Worm (Caenorhabditis elegans): ENCODE measurements around the gene tag-89.

tag-89 gene

DNA sequence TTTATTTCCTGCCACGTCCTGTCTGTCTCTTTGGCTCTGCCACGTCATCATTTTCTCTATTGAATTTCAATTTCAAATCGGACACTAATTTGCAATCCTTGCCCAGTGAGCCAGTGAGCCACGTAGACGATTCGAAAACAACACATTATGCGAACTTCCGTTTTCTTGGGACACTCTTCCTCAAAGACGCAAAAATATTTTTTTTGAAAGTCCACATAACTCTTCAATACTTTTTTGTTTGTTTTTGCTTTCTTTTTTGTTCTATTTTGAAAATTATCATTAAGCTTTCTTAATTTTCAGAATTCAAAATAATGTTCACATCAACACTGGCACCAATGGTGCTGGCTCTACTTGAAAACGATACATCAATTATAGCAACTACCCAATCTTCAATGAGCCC lies at the start of gene tag-89:
tag-89 (plus strand) TSS at position 301 of the 400 bp plus-strand sequence.
- TF ChIP-seq B0310.2 (tag; optimal IDR thresholded peaks at IDR 0.05) (no peak), tbx-11 (GFP tag; IDR thresholded peaks at IDR 0.05) (no peak), hnd-1 (tag; optimal IDR thresholded peaks at IDR 0.05) (no peak), ceh-36 (tag; optimal IDR thresholded peaks at IDR 0.05) (no peak), sea-1 (GFP tag; conservative IDR thresholded peaks at IDR 0.05) (no peak), pes-1 (GFP tag; IDR thresholded peaks at IDR 0.05) (no peak), flt-1 (GFP tag; IDR thresholded peaks at IDR 0.05) (no peak), tbx-37 (GFP tag; conservative IDR thresholded peaks at IDR 0.05) (no peak), hmbx-1 (tag; optimal IDR thresholded peaks at IDR 0.05) (no peak), hmg-4 (GFP tag; optimal IDR thresholded peaks at IDR 0.05) (no peak), ets-7 (tag; optimal IDR thresholded peaks at IDR 0.05) (no peak), F13C5.2 (tag; optimal IDR thresholded peaks at IDR 0.05) (no peak), scrt-1 (GFP tag; IDR thresholded peaks at IDR 0.05) (no peak)

- no peak for TF ChIP-seq B0310.2 (tag; optimal IDR thresholded peaks at IDR 0.05)
- TF ChIP-seq flt-1 (GFP tag; IDR thresholded peaks at IDR 0.05) = no peak
- no peak for TF ChIP-seq F13C5.2 (tag; optimal IDR thresholded peaks at IDR 0.05)
- TF ChIP-seq hmg-4 (GFP tag; optimal IDR thresholded peaks at IDR 0.05) = no peak
- TF ChIP-seq ceh-36 (tag; optimal IDR thresholded peaks at IDR 0.05) = no peak
- no peak for TF ChIP-seq tbx-37 (GFP tag; conservative IDR thresholded peaks at IDR 0.05)
- no peak for TF ChIP-seq pes-1 (GFP tag; IDR thresholded peaks at IDR 0.05)
- no peak for TF ChIP-seq ets-7 (tag; optimal IDR thresholded peaks at IDR 0.05)
- no peak for TF ChIP-seq tbx-11 (GFP tag; IDR thresholded peaks at IDR 0.05)
- TF ChIP-seq tra-4 (tag; optimal IDR thresholded peaks at IDR 0.05) = no peak
- no peak for TF ChIP-seq ama-1 (optimal IDR thresholded peaks at IDR 0.05)
- TF ChIP-seq hmbx-1 (tag; optimal IDR thresholded peaks at IDR 0.05) = no peak
- no peak for TF ChIP-seq aly-1 (tag; optimal IDR thresholded peaks at IDR 0.05)
- TF ChIP-seq sea-1 (GFP tag; conservative IDR thresholded peaks at IDR 0.05) = no peak
Measured at ce11 chrIV:11347275-11347674, 47.1 kb upstream of the tag-89 start.

DNA sequence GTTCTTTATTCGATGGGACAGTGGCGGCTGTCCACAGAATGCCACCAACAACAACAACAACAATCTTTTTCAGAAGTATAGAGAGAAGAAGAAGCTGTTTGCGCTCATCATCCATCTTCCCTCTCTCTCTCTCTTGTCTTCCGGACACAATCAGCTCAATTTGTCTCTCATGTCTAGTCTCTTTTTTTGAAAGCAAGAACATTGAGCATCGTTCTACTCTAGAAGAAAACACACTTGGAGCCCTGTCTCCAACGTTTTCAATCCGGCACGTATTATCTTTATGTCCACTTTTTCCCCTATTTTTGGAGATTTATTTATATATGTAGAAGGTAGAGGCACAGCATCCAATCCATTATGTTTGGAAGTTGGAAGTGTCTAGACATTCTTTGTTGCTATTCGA lies 45.5 kb upstream of the tag-89 start:
- TF ChIP-seq scrt-1 (GFP tag; IDR thresholded peaks at IDR 0.05) = no peak
- TF ChIP-seq hmg-4 (GFP tag; optimal IDR thresholded peaks at IDR 0.05) = no peak
- no peak for TF ChIP-seq ama-1 (optimal IDR thresholded peaks at IDR 0.05)
- no peak for TF ChIP-seq pes-1 (GFP tag; IDR thresholded peaks at IDR 0.05)
- no peak for TF ChIP-seq B0310.2 (tag; optimal IDR thresholded peaks at IDR 0.05)
- TF ChIP-seq hnd-1 (tag; optimal IDR thresholded peaks at IDR 0.05) = no peak
- TF ChIP-seq tbx-11 (GFP tag; IDR thresholded peaks at IDR 0.05) = no peak
- no peak for TF ChIP-seq tbx-37 (GFP tag; conservative IDR thresholded peaks at IDR 0.05)
- no peak for TF ChIP-seq flt-1 (GFP tag; IDR thresholded peaks at IDR 0.05)
- no peak for TF ChIP-seq tra-4 (tag; optimal IDR thresholded peaks at IDR 0.05)
- TF ChIP-seq sea-1 (GFP tag; conservative IDR thresholded peaks at IDR 0.05) = no peak
- TF ChIP-seq ceh-13 (GFP tag; optimal IDR thresholded peaks at IDR 0.05) = no peak
- TF ChIP-seq ceh-36 (tag; optimal IDR thresholded peaks at IDR 0.05) = no peak
- TF ChIP-seq aly-1 (tag; optimal IDR thresholded peaks at IDR 0.05) = no peak
- TF ChIP-seq hmbx-1 (tag; optimal IDR thresholded peaks at IDR 0.05) = no peak
- no peak for TF ChIP-seq ets-7 (tag; optimal IDR thresholded peaks at IDR 0.05)
- TF ChIP-seq F13C5.2 (tag; optimal IDR thresholded peaks at IDR 0.05) = no peak

ce11 chrIV:11349747-11350146 lies 44.6 kb upstream of the tag-89 start:
- no peak for TF ChIP-seq tbx-11 (GFP tag; IDR thresholded peaks at IDR 0.05)
- no peak for TF ChIP-seq F13C5.2 (tag; optimal IDR thresholded peaks at IDR 0.05)
- no peak for TF ChIP-seq ama-1 (optimal IDR thresholded peaks at IDR 0.05)
- no peak for TF ChIP-seq aly-1 (tag; optimal IDR thresholded peaks at IDR 0.05)
- no peak for TF ChIP-seq scrt-1 (GFP tag; IDR thresholded peaks at IDR 0.05)
- no peak for TF ChIP-seq hmbx-1 (tag; optimal IDR thresholded peaks at IDR 0.05)
- no peak for TF ChIP-seq sea-1 (GFP tag; conservative IDR thresholded peaks at IDR 0.05)
- no peak for TF ChIP-seq ceh-13 (GFP tag; optimal IDR thresholded peaks at IDR 0.05)
- no peak for TF ChIP-seq B0310.2 (tag; optimal IDR thresholded peaks at IDR 0.05)
- TF ChIP-seq ceh-36 (tag; optimal IDR thresholded peaks at IDR 0.05) = no peak
- no peak for TF ChIP-seq hmg-4 (GFP tag; optimal IDR thresholded peaks at IDR 0.05)
- no peak for TF ChIP-seq ets-7 (tag; optimal IDR thresholded peaks at IDR 0.05)
- TF ChIP-seq flt-1 (GFP tag; IDR thresholded peaks at IDR 0.05) = no peak
- TF ChIP-seq tra-4 (tag; optimal IDR thresholded peaks at IDR 0.05) = no peak
- TF ChIP-seq pes-1 (GFP tag; IDR thresholded peaks at IDR 0.05) = no peak

ce11 chrIV:11350809-11351208 lies 43.5 kb upstream of the tag-89 start:
- TF ChIP-seq ama-1 (optimal IDR thresholded peaks at IDR 0.05) (no peak), tra-4 (tag; optimal IDR thresholded peaks at IDR 0.05) (no peak), aly-1 (tag; optimal IDR thresholded peaks at IDR 0.05) (no peak), flt-1 (GFP tag; IDR thresholded peaks at IDR 0.05) (no peak), ets-7 (tag; optimal IDR thresholded peaks at IDR 0.05) (no peak), hnd-1 (tag; optimal IDR thresholded peaks at IDR 0.05) (no peak), tbx-11 (GFP tag; IDR thresholded peaks at IDR 0.05) (no peak), hmbx-1 (tag; optimal IDR thresholded peaks at IDR 0.05) (no peak), tbx-37 (GFP tag; conservative IDR thresholded peaks at IDR 0.05) (no peak), B0310.2 (tag; optimal IDR thresholded peaks at IDR 0.05) (no peak)

DNA sequence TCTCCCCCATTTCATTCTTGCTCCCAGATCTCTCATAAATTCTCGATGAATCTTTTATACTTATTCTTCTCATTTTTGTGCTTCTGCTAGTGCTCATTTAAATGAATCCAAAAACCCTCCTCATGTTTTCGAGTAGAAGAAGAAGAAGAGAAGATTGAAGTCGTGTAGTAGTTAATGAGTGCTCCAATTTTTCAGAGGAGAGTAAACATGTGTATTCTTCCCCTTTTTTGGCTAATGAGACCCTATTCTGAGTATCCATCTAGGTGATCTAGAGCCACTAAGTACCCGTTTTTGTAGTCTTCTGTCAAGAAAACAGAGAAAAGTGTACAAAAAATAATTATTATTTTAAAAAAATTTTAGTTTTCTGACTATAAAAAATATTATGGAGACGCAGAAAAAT lies 42.8 kb upstream of the tag-89 start:
- TF ChIP-seq pes-1 (GFP tag; IDR thresholded peaks at IDR 0.05) = no peak
- no peak for TF ChIP-seq F13C5.2 (tag; optimal IDR thresholded peaks at IDR 0.05)
- TF ChIP-seq sea-1 (GFP tag; conservative IDR thresholded peaks at IDR 0.05) = no peak
- no peak for TF ChIP-seq B0310.2 (tag; optimal IDR thresholded peaks at IDR 0.05)
- TF ChIP-seq ceh-13 (GFP tag; optimal IDR thresholded peaks at IDR 0.05) = no peak
- TF ChIP-seq hmbx-1 (tag; optimal IDR thresholded peaks at IDR 0.05) = no peak
- no peak for TF ChIP-seq ets-7 (tag; optimal IDR thresholded peaks at IDR 0.05)
- no peak for TF ChIP-seq scrt-1 (GFP tag; IDR thresholded peaks at IDR 0.05)
- no peak for TF ChIP-seq hmg-4 (GFP tag; optimal IDR thresholded peaks at IDR 0.05)
- no peak for TF ChIP-seq tbx-37 (GFP tag; conservative IDR thresholded peaks at IDR 0.05)
- TF ChIP-seq tra-4 (tag; optimal IDR thresholded peaks at IDR 0.05) = no peak
- no peak for TF ChIP-seq ama-1 (optimal IDR thresholded peaks at IDR 0.05)

DNA sequence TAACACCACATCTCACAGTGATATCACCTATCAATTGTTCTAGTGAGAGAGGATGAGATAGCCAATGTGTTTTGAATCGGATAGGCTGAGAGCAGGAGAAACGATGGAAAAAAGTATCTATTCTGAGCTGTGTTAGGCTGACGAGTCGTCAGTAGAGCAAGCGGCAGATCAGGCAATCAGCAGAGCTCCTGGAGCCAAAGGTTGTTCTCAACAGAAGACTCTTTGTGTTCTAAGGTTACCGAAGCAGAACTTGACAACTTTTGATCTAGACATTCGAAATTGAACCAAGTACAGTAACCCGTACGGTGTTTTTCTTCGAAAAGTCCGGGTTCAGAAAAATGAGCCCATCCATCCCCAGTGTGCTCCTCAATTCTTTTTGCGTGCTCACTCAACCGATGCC lies 41.6 kb upstream of the tag-89 start:
- no peak for TF ChIP-seq hmg-4 (GFP tag; optimal IDR thresholded peaks at IDR 0.05)
- no peak for TF ChIP-seq ama-1 (optimal IDR thresholded peaks at IDR 0.05)
- TF ChIP-seq F13C5.2 (tag; optimal IDR thresholded peaks at IDR 0.05) = no peak
- TF ChIP-seq flt-1 (GFP tag; IDR thresholded peaks at IDR 0.05) = no peak
- no peak for TF ChIP-seq hmbx-1 (tag; optimal IDR thresholded peaks at IDR 0.05)
- TF ChIP-seq aly-1 (tag; optimal IDR thresholded peaks at IDR 0.05) = no peak
- TF ChIP-seq tbx-37 (GFP tag; conservative IDR thresholded peaks at IDR 0.05) = no peak
- TF ChIP-seq sea-1 (GFP tag; conservative IDR thresholded peaks at IDR 0.05) = no peak
- no peak for TF ChIP-seq B0310.2 (tag; optimal IDR thresholded peaks at IDR 0.05)
- TF ChIP-seq ceh-36 (tag; optimal IDR thresholded peaks at IDR 0.05) = no peak
